Fruit fly (Drosophila melanogaster): ENCODE measurements around the gene GCC185.

GCC185 gene

dm6 chr3R:12010202-12010824 is at the start of gene GCC185, which contains the start of gene KLHL18 (continued):
- peak; percentile 67 to 83 for TF ChIP-seq dpn (GFP tag; optimal IDR thresholded peaks at IDR 0.05)
- TF ChIP-seq Drgx (GFP tag; IDR thresholded peaks at IDR 0.05): peak; percentile 30; the same call in 1 of the 2 replicates
- TF ChIP-seq CG13775 (GFP tag; optimal IDR thresholded peaks at IDR 0.05): peak; percentile 81
- TF ChIP-seq CG7745 (tag; optimal IDR thresholded peaks at IDR 0.05): no peak
- TF ChIP-seq Sox100B (GFP tag; optimal IDR thresholded peaks at IDR 0.05): no peak
- TF ChIP-seq CG10147 (GFP tag; optimal IDR thresholded peaks at IDR 0.05): peak; percentile 77
- TF ChIP-seq CG17359 (tag; optimal IDR thresholded peaks at IDR 0.05): peak; percentile 41
- TF ChIP-seq hbn (GFP tag; IDR thresholded peaks at IDR 0.05; ENCODE audit: partially characterized antibody): peak; percentile 49; the same call in 1 of the 2 replicates
- no peak for TF ChIP-seq sd (tag; optimal IDR thresholded peaks at IDR 0.05)
- no peak for TF ChIP-seq CG4707 (GFP tag; optimal IDR thresholded peaks at IDR 0.05)
- no peak; the same call in 1 of the 2 replicates for TF ChIP-seq tna (GFP tag; IDR thresholded peaks at IDR 0.05; ENCODE audit: partially characterized antibody)
- no peak for TF ChIP-seq lbe (GFP tag; optimal IDR thresholded peaks at IDR 0.05)
- peak; percentile 84 for TF ChIP-seq dysf (GFP tag; IDR thresholded peaks at IDR 0.05)
- peak; percentile 64 for TF ChIP-seq gro (GFP tag; optimal IDR thresholded peaks at IDR 0.05)
- peak; percentile 46 for TF ChIP-seq Lhr (GFP tag; optimal IDR thresholded peaks at IDR 0.05)
- peak; percentile 66; the same call in 2 of the 3 replicates for TF ChIP-seq CG11093 (GFP tag; IDR thresholded peaks at IDR 0.05)
- no peak for TF ChIP-seq Hr78 (GFP tag; optimal IDR thresholded peaks at IDR 0.05)
- peak; percentile 48; the same call in 1 of the 2 replicates for TF ChIP-seq wdn (GFP tag; IDR thresholded peaks at IDR 0.05)
- TF ChIP-seq rib (GFP tag; IDR thresholded peaks at IDR 0.05): no peak
- no peak for TF ChIP-seq CG7963 (GFP tag; IDR thresholded peaks at IDR 0.05; ENCODE audit: partially characterized antibody)
- TF ChIP-seq org-1 (GFP tag; optimal IDR thresholded peaks at IDR 0.05): no peak
- TF ChIP-seq fd102C (GFP tag; optimal IDR thresholded peaks at IDR 0.05): no peak
- no peak for TF ChIP-seq CG16779 (GFP tag; IDR thresholded peaks at IDR 0.05)
- TF ChIP-seq Six4 (GFP tag; optimal IDR thresholded peaks at IDR 0.05): peak; percentile 64
- peak; percentile 75 for TF ChIP-seq Hmx (GFP tag; optimal IDR thresholded peaks at IDR 0.05)
- TF ChIP-seq CG10209 (GFP tag; optimal IDR thresholded peaks at IDR 0.05): no peak
- peak; percentile 84 for TF ChIP-seq Med (GFP tag)
- no peak for TF ChIP-seq kah (GFP tag; optimal IDR thresholded peaks at IDR 0.05)
- peak; percentile 23 for TF ChIP-seq CG33213 (GFP tag; optimal IDR thresholded peaks at IDR 0.05)
- TF ChIP-seq Sox102F (GFP tag; optimal IDR thresholded peaks at IDR 0.05): peak; percentile 62
- peak; percentile 3 for TF ChIP-seq slp2 (GFP tag; optimal IDR thresholded peaks at IDR 0.05)
- TF ChIP-seq CG9215 (GFP tag; IDR thresholded peaks at IDR 0.05): peak; percentile 86
- TF ChIP-seq CG12236 (GFP tag; optimal IDR thresholded peaks at IDR 0.05): peak; percentile 14
- peak; percentile 76 for TF ChIP-seq CG12104 (GFP tag; optimal IDR thresholded peaks at IDR 0.05)
- TF ChIP-seq Lim3 (GFP tag; IDR thresholded peaks at IDR 0.05): no peak
- TF ChIP-seq CG31388 (GFP tag; optimal IDR thresholded peaks at IDR 0.05): peak; percentile 38
- no peak for TF ChIP-seq CG14050 (GFP tag; IDR thresholded peaks at IDR 0.05)
- TF ChIP-seq NFAT (GFP tag; IDR thresholded peaks at IDR 0.05): 0 out of 2 replicates have a peak, but pooled peaks have one; percentile 37
- peak; percentile 65 for TF ChIP-seq hkb (optimal IDR thresholded peaks at IDR 0.05)
- 0 out of 2 replicates have a peak, but pooled peaks have one; percentile 41 for TF ChIP-seq hkb (GFP tag; IDR thresholded peaks at IDR 0.05)
- peak; percentile 69 for TF ChIP-seq CG18764 (GFP tag; optimal IDR thresholded peaks at IDR 0.05)
- peak; percentile 6 for TF ChIP-seq Myb (GFP tag; optimal IDR thresholded peaks at IDR 0.05)
- TF ChIP-seq Hsf (GFP tag; optimal IDR thresholded peaks at IDR 0.05): peak; percentile 74
- peak; percentile 65 for TF ChIP-seq slou (GFP tag; optimal IDR thresholded peaks at IDR 0.05)
- TF ChIP-seq HLH54F (GFP tag; optimal IDR thresholded peaks at IDR 0.05): peak; percentile 79
- TF ChIP-seq CG17802 (tag; optimal IDR thresholded peaks at IDR 0.05): peak; percentile 27
- TF ChIP-seq Ravus (GFP tag; IDR thresholded peaks at IDR 0.05): no peak
- peak; percentile 35; the same call in 1 of the 2 replicates for TF ChIP-seq Rx (GFP tag; IDR thresholded peaks at IDR 0.05)
- peak; percentile 67 for TF ChIP-seq CG8290 (GFP tag; optimal IDR thresholded peaks at IDR 0.05)
- no peak for TF ChIP-seq CG8290 (tag; optimal IDR thresholded peaks at IDR 0.05)

Measured in whole organism, embryonic.